Fruit fly (Drosophila melanogaster) whole organism, wandering third instar larva: ENCODE data around the gene Rtc1.

Experiments used
- Abd-B ChIP-seq: fragments of >200 bp; optimal IDR thresholded peaks from 2 replicates; lab custom pipeline; 2017; ENCODE audit warnings: missing biosample characterization, missing genetic modification characterization
- CG32264 ChIP-seq: fragments of 200-800 bp; sonication (Bioruptor generic); optimal IDR thresholded peaks from 2 replicates; lab custom pipeline; 2016; ENCODE audit warnings: missing biosample characterization, missing genetic modification characterization
- CG9705 ChIP-seq: fragments of 200-800 bp; sonication (Bioruptor generic); optimal IDR thresholded peaks from 2 replicates; lab custom pipeline; 2018; ENCODE audit warnings: missing biosample characterization, mild to moderate bottlenecking, missing genetic modification characterization
- CrebA ChIP-seq: fragments of 200-800 bp; sonication (Bioruptor generic); optimal IDR thresholded peaks from 2 replicates; lab custom pipeline; 2016; ENCODE audit warnings: missing biosample characterization, mild to moderate bottlenecking, missing genetic modification characterization, borderline replicate concordance
- Dfd ChIP-seq: fragments of >200 bp; optimal IDR thresholded peaks from 2 replicates; lab custom pipeline; 2017; ENCODE audit warnings: missing biosample characterization, missing genetic modification characterization
- Dif ChIP-seq: fragments of 200-275, 200-300 bp; sonication (Bioruptor generic); optimal IDR thresholded peaks from 2 replicates; lab custom pipeline; 2018; ENCODE audit warnings: missing biosample characterization, missing genetic modification characterization; ENCODE audit not compliant: partially characterized antibody
- GATAd ChIP-seq: sonication (Bioruptor generic); optimal IDR thresholded peaks from 2 replicates; lab custom pipeline; 2016; ENCODE audit warnings: missing biosample characterization, missing genetic modification characterization
- HLH106 ChIP-seq: fragments of 200-800 bp; optimal IDR thresholded peaks from 3 replicates; lab custom pipeline; 2019; ENCODE audit warnings: missing biosample characterization, mild to moderate bottlenecking, missing genetic modification characterization, moderate library complexity
- Hnf4 ChIP-seq: fragments of 200-800 bp; sonication (Bioruptor generic); optimal IDR thresholded peaks from 2 replicates; lab custom pipeline; 2016; ENCODE audit warnings: missing biosample characterization, mild to moderate bottlenecking, missing genetic modification characterization
- Hr78 ChIP-seq: fragments of >200 bp; optimal IDR thresholded peaks from 2 replicates; lab custom pipeline; 2017; ENCODE audit warnings: missing biosample characterization, missing genetic modification characterization
- Hr83 ChIP-seq: fragments of 200-300 bp; sonication (Bioruptor generic); optimal IDR thresholded peaks from 2 replicates; lab custom pipeline; 2016; ENCODE audit warnings: missing biosample characterization, mild to moderate bottlenecking, missing genetic modification characterization, moderate library complexity; ENCODE audit not compliant: poor library complexity, severe bottlenecking
- Jra ChIP-seq: sonication (Bioruptor generic); optimal IDR thresholded peaks from 2 replicates; lab custom pipeline; 2016; ENCODE audit warnings: missing biosample characterization, missing genetic modification characterization
- Mio ChIP-seq: sonication (Bioruptor generic); optimal IDR thresholded peaks from 2 replicates; lab custom pipeline; 2016; ENCODE audit warnings: missing biosample characterization, missing genetic modification characterization
- Myc ChIP-seq: fragments of >200 bp; optimal IDR thresholded peaks from 2 replicates; lab custom pipeline; 2017
- N ChIP-seq: fragments of >200 bp; optimal IDR thresholded peaks from 2 replicates; lab custom pipeline; 2018; ENCODE audit warnings: missing biosample characterization, missing external identifiers, missing genetic modification characterization
- OdsH ChIP-seq: fragments of 200-800 bp; sonication (Bioruptor generic); optimal IDR thresholded peaks from 2 replicates; lab custom pipeline; 2016; ENCODE audit warnings: missing biosample characterization, mild to moderate bottlenecking, missing genetic modification characterization
- Rel ChIP-seq, 2 experiments: fragments of 200-800 bp; sonication (Bioruptor generic) in 1 of 2; optimal IDR thresholded peaks; 2 replicates in 1 of 2; 3 replicates in 1 of 2; lab custom pipeline; 2016 to 2019; ENCODE audit warnings: mild to moderate bottlenecking in 2 of 2, missing biosample characterization in 2 of 2, missing genetic modification characterization in 2 of 2, moderate library complexity in 1 of 2
- Sp1 ChIP-seq: fragments of 200-800 bp; sonication (Bioruptor generic); optimal IDR thresholded peaks from 3 replicates; lab custom pipeline; 2019; ENCODE audit warnings: missing biosample characterization, mild to moderate bottlenecking, missing genetic modification characterization, moderate library complexity
- Vsx2 ChIP-seq: fragments of 200-300, 225-300 bp; sonication (Bioruptor generic); optimal IDR thresholded peaks from 2 replicates; lab custom pipeline; 2018; ENCODE audit warnings: missing biosample characterization, missing genetic modification characterization; ENCODE audit not compliant: partially characterized antibody
- br ChIP-seq: fragments of 200-800 bp; sonication (Bioruptor generic); optimal IDR thresholded peaks from 2 replicates; lab custom pipeline; 2016; ENCODE audit warnings: missing biosample characterization, missing genetic modification characterization
- brk ChIP-seq: fragments of 200-800 bp; sonication (Bioruptor generic); optimal IDR thresholded peaks from 2 replicates; lab custom pipeline; 2016; ENCODE audit warnings: missing biosample characterization, mild to moderate bottlenecking, missing genetic modification characterization
- dl ChIP-seq, 2 experiments: fragments of 175-275, 200-275 bp in 1 of 2; fragments of 200-275 bp in 1 of 2; sonication (Bioruptor generic); optimal IDR thresholded peaks; lab custom pipeline; 2018; ENCODE audit warnings: mild to moderate bottlenecking in 2 of 2, missing biosample characterization in 2 of 2, missing genetic modification characterization in 2 of 2, moderate library complexity in 2 of 2; ENCODE audit not compliant: partially characterized antibody in 2 of 2, insufficient read depth in 1 of 2
- dmrt93B ChIP-seq: fragments of 200-800 bp; sonication (Bioruptor generic); optimal IDR thresholded peaks from 2 replicates; lab custom pipeline; 2018; ENCODE audit warnings: missing biosample characterization, mild to moderate bottlenecking, missing genetic modification characterization
- dsf ChIP-seq: sonication (Bioruptor generic); optimal IDR thresholded peaks from 2 replicates; lab custom pipeline; 2016; ENCODE audit warnings: missing biosample characterization, missing genetic modification characterization, borderline replicate concordance
- ey ChIP-seq: fragments of 200-800 bp; sonication (Bioruptor generic); optimal IDR thresholded peaks from 2 replicates; lab custom pipeline; 2016; ENCODE audit warnings: missing biosample characterization, missing genetic modification characterization
- foxo ChIP-seq, 2 experiments: fragments of 200-800 bp; sonication (Bioruptor generic); optimal IDR thresholded peaks; 2 replicates in 1 of 2; 3 replicates in 1 of 2; lab custom pipeline; 2016 to 2017; ENCODE audit warnings: missing biosample characterization in 2 of 2, missing genetic modification characterization in 2 of 2
- fru ChIP-seq: fragments of 200-800 bp; sonication (Bioruptor generic); optimal IDR thresholded peaks from 3 replicates; lab custom pipeline; 2016; ENCODE audit warnings: missing biosample characterization, mild to moderate bottlenecking, missing genetic modification characterization
- h ChIP-seq: fragments of 200-800 bp; sonication (Bioruptor generic); optimal IDR thresholded peaks from 3 replicates; lab custom pipeline; 2016; ENCODE audit warnings: missing biosample characterization, mild to moderate bottlenecking, missing genetic modification characterization
- jim ChIP-seq: fragments of 175-275, 200-325 bp; sonication (Bioruptor generic); optimal IDR thresholded peaks from 2 replicates; lab custom pipeline; 2016; ENCODE audit warnings: missing biosample characterization, mild to moderate bottlenecking, missing genetic modification characterization
- lola ChIP-seq: fragments of >200 bp; optimal IDR thresholded peaks from 2 replicates; lab custom pipeline; 2017; ENCODE audit warnings: missing biosample characterization, missing genetic modification characterization
- pan ChIP-seq: fragments of >200 bp; optimal IDR thresholded peaks from 2 replicates; lab custom pipeline; 2017
- psq ChIP-seq: fragments of 200-800 bp; sonication (Bioruptor generic); optimal IDR thresholded peaks from 3 replicates; lab custom pipeline; 2017; ENCODE audit warnings: missing biosample characterization, mild to moderate bottlenecking, missing genetic modification characterization, moderate library complexity
- rgr ChIP-seq: fragments of 200-800 bp; sonication (Bioruptor generic); optimal IDR thresholded peaks from 3 replicates; lab custom pipeline; 2016; ENCODE audit warnings: missing biosample characterization, mild to moderate bottlenecking, missing genetic modification characterization
- sage ChIP-seq: fragments of 200-800 bp; sonication (Bioruptor generic); optimal IDR thresholded peaks from 2 replicates; lab custom pipeline; 2016; ENCODE audit warnings: missing biosample characterization, mild to moderate bottlenecking, missing genetic modification characterization
- sv ChIP-seq: fragments of 200-800 bp; sonication (Bioruptor generic); optimal IDR thresholded peaks from 3 replicates; lab custom pipeline; 2016; ENCODE audit warnings: missing biosample characterization, missing genetic modification characterization
- tai ChIP-seq: sonication (Bioruptor generic); optimal IDR thresholded peaks from 2 replicates; lab custom pipeline; 2016; ENCODE audit warnings: missing biosample characterization, missing genetic modification characterization
- usp ChIP-seq: fragments of >200 bp; optimal IDR thresholded peaks from 2 replicates; lab custom pipeline; 2017; ENCODE audit warnings: missing biosample characterization, missing genetic modification characterization
- woc ChIP-seq: sonication (Bioruptor generic); optimal IDR thresholded peaks from 2 replicates; lab custom pipeline; 2016; ENCODE audit warnings: missing biosample characterization, mild to moderate bottlenecking, missing genetic modification characterization

The Rtc1 gene

DNA sequence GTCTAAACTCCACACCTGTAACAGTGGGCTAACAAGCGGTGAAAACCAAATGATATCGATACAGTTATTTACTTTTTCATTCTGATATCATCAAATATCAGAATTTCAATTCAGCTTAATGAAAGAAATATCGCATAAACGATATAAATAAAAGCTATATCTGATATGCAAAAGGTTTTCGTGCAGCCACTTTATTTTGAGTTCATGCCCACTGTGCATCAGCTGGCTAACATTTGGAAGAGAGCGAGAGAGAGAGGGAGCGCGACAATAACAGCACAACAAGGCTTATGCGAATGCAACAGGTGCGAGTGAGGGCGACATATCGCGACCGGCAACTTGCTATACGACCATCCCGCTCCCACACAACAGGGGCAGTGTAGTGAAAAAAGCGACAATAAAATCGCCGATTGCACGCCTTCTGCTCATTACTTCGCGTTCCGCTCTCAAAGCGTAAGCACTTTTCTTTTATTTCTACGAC is 17.5 kb upstream of the Rtc1 start, which contains the start of gene CG11151 (continued):
- TF ChIP-seq dmrt93B (GFP tag; lab: Kevin White, UChicago) (peak; percentile 89), sage (GFP tag; lab: Kevin White, UChicago) (peak; percentile 96), Vsx2 (GFP tag; lab: Kevin White, UChicago) (no peak), usp (GFP tag; lab: Kevin White, UChicago) (no peak), tai (GFP tag; lab: Kevin White, UChicago) (peak; percentile 94), N (GFP tag; lab: Kevin White, UChicago) (no peak), woc (GFP tag; lab: Kevin White, UChicago) (peak; percentile 98), HLH106 (peak; percentile 96), ey (GFP tag; lab: Kevin White, UChicago) (peak; percentile 97)

DNA sequence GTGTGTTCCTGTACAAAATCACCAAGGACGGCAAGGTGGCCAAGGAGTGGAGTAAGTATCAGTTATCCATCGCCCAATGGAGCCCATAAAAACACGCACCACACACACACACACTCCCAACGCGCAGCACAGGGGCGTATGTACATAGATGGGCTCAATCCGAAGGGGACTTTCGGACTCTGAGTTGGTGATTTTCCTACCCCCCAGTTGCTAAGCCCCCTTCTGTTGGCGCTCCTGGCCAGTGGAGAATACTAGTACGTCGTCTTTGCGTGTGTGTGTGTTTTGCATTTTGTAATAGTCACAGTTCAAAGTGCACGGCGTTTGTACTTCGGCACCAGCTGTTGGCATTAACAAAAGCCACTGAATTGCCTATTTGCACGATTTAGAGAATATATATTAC is 16.9 kb upstream of the Rtc1 start:
- TF ChIP-seq rgr (GFP tag; lab: Kevin White, UChicago) (peak; percentile 80), Hr83 (GFP tag; lab: Kevin White, UChicago) (peak; percentile 84), psq (GFP tag; lab: Kevin White, UChicago) (no peak), usp (GFP tag; lab: Kevin White, UChicago) (no peak), sage (GFP tag; lab: Kevin White, UChicago) (no peak), sv (GFP tag; lab: Kevin White, UChicago) (peak; percentile 65), Sp1 (GFP tag; lab: Kevin White, UChicago) (peak; percentile 45), lola (GFP tag; lab: Kevin White, UChicago) (no peak), Hr78 (GFP tag; lab: Kevin White, UChicago) (no peak), Dfd (no peak), Rel (GFP tag; optimal IDR thresholded peaks at IDR 0.05; lab: Kevin White, UChicago) (no peak), Rel (tag; optimal IDR thresholded peaks at IDR 0.05; lab: Kevin White, UChicago) (peak; percentile 56), br (GFP tag; lab: Kevin White, UChicago) (peak; percentile 78), h (GFP tag; lab: Kevin White, UChicago) (peak; percentile 74), Myc (no peak), HLH106 (peak; percentile 67), Abd-B (GFP tag; lab: Kevin White, UChicago) (no peak), dmrt93B (GFP tag; lab: Kevin White, UChicago) (peak; percentile 46), pan (lab: Kevin White, UChicago) (no peak), dl (GFP tag; optimal IDR thresholded peaks at IDR 0.05; lab: Kevin White, UChicago; ENCODE audit: insufficient read depth in 1 of 2, partially characterized antibody in 2 of 2) (no peak), CrebA (no peak), CG9705 (GFP tag; lab: Kevin White, UChicago) (peak; percentile 31), woc (GFP tag; lab: Kevin White, UChicago) (no peak), dsf (GFP tag; lab: Kevin White, UChicago) (no peak), OdsH (peak; percentile 75), Hnf4 (peak; percentile 90), GATAd (no peak), Dif (GFP tag; lab: Kevin White, UChicago) (no peak), CG32264 (GFP tag; lab: Kevin White, UChicago) (no peak), N (GFP tag; lab: Kevin White, UChicago) (no peak), ey (GFP tag; lab: Kevin White, UChicago) (peak; percentile 84), fru (GFP tag; lab: Kevin White, UChicago) (peak; percentile 47), Vsx2 (GFP tag; lab: Kevin White, UChicago) (no peak), Mio (GFP tag; lab: Kevin White, UChicago) (no peak), Jra (peak; percentile 2), tai (GFP tag; lab: Kevin White, UChicago) (no peak), jim (GFP tag; lab: Kevin White, UChicago) (peak; percentile 8), foxo (GFP tag; optimal IDR thresholded peaks at IDR 0.05; lab: Kevin White, UChicago) (peak in 1 of 2 experiments; percentile 74), brk (GFP tag; lab: Kevin White, UChicago) (no peak)
